Worm (Caenorhabditis elegans) whole organism, young adult: Measurements from ENCODE around the gene Y55F3BR.6.

ENCODE experiments used
- F39B2.1 ChIP-seq: fragments of 200-800 bp; sonication (Bioruptor generic); IDR thresholded peaks from 2 replicates; pipeline ENCODE4 v1.3.6; 2022; ENCODE audit warnings: missing genetic modification reagents, missing genetic modification characterization, missing compliant biosample characterization
- K12H6.12 ChIP-seq: fragments of 200-800 bp; sonication (Bioruptor generic); optimal IDR thresholded peaks from 2 replicates; lab custom pipeline; 2018; ENCODE audit warnings: mild to moderate bottlenecking, missing genetic modification characterization, missing compliant biosample characterization
- attf-3 ChIP-seq: fragments of 200-800 bp; sonication (Bioruptor generic); conservative IDR thresholded peaks from 2 replicates; pipeline ENCODE4 v1.3.6; 2022; ENCODE audit warnings: missing genetic modification reagents, missing genetic modification characterization, missing compliant biosample characterization
- die-1 ChIP-seq: sonication (generic microtip); optimal IDR thresholded peaks from 2 replicates; lab custom pipeline; 2016; ENCODE audit warnings: missing genotype, mild to moderate bottlenecking, missing genetic modification characterization, missing compliant biosample characterization
- egrh-3 ChIP-seq: fragments of 200-800 bp; sonication (Bioruptor generic); IDR thresholded peaks from 2 replicates; pipeline ENCODE4 v1.3.6; 2022; ENCODE audit warnings: missing genetic modification reagents, missing genetic modification characterization, missing compliant biosample characterization
- ets-4 ChIP-seq: fragments of 200-800 bp; sonication (Bioruptor generic); optimal IDR thresholded peaks from 2 replicates; lab custom pipeline; 2018; ENCODE audit warnings: mild to moderate bottlenecking, missing genetic modification characterization, missing compliant biosample characterization
- lsl-1 ChIP-seq: fragments of 200-800 bp; sonication (Bioruptor generic); optimal IDR thresholded peaks from 2 replicates; lab custom pipeline; 2018; ENCODE audit warnings: mild to moderate bottlenecking, missing genetic modification characterization, moderate library complexity, missing compliant biosample characterization
- nfya-1 ChIP-seq: sonication (generic microtip); optimal IDR thresholded peaks from 2 replicates; lab custom pipeline; 2017; ENCODE audit warnings: antibody characterized with exemption, missing compliant biosample characterization, missing genetic modification characterization, borderline replicate concordance; ENCODE audit not compliant: insufficient read depth
- pbrm-1 ChIP-seq: fragments of 200-800 bp; sonication (Bioruptor generic); IDR thresholded peaks from 2 replicates; pipeline ENCODE4 v1.3.6; 2022; ENCODE audit warnings: missing genetic modification reagents, missing genetic modification characterization, missing compliant biosample characterization
- snpc-1.3 ChIP-seq: sonication (generic microtip); optimal IDR thresholded peaks from 2 replicates; lab custom pipeline; 2017; ENCODE audit warnings: missing genetic modification characterization, mild to moderate bottlenecking, missing compliant biosample characterization, antibody characterized with exemption, moderate library complexity, missing genotype, missing genetic modification reagents; ENCODE audit not compliant: insufficient read depth
- unc-130 ChIP-seq: sonication (generic microtip); optimal IDR thresholded peaks from 2 replicates; lab custom pipeline; 2016; ENCODE audit warnings: missing genetic modification reagents, missing genetic modification characterization, missing compliant biosample characterization
- unc-62 ChIP-seq: fragments of 150-350 bp; optimal IDR thresholded peaks from 2 replicates; lab custom pipeline; 2014; ENCODE audit warnings: missing biosample characterization, missing genetic modification reagents, missing genetic modification characterization
- zim-3 ChIP-seq: sonication (generic microtip); optimal IDR thresholded peaks from 2 replicates; lab custom pipeline; 2017; ENCODE audit warnings: mild to moderate bottlenecking, missing genetic modification characterization, moderate library complexity, missing compliant biosample characterization

DNA sequence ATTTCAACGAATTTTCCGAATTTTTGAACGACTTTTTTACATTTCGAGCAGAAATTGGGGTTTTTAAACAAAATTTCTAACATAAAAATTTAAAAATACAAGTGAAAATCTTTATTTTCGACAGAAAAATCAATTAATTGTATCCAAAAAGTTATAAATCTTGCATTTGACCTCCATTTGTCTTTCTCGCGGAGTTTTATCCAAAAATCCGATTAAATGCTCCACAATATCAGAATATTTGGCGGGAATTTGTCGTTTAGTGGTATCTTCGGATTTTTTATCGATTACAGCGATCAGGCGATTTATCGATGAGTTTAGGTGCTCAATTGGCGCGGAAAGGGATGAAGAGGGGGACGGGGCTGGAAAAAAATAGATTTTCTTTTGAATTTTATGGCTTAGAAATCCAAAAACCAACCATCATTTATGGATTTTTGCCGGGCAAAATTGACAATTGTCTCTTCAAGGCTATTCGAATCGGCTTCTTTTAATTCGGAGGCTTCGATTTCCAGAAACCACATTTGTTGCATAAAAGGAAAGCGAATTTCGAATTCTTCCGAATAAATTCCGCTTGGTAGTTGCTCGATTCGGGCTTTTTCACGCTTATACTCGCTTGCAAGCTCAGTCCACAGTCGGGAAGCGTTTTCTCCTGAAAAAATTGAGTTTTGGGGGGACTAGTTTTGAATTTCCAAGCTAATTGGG lies 11.5 kb downstream of the Y55F3BR.6 start:
- TF ChIP-seq unc-62 (no peak), die-1 (tag; lab: Kevin White, UChicago) (no peak), nfya-1 (tag; lab: Kevin White, UChicago) (no peak), snpc-1.3 (tag; lab: Kevin White, UChicago) (no peak), pbrm-1 (GFP tag; lab: Robert Waterston, UW) (no peak), K12H6.12 (tag; lab: Kevin White, UChicago) (no peak), ets-4 (no peak), zim-3 (tag; lab: Kevin White, UChicago) (no peak), unc-130 (GFP tag; lab: Kevin White, UChicago) (no peak), F39B2.1 (GFP tag; lab: Robert Waterston, UW) (no peak), lsl-1 (GFP tag; lab: Kevin White, UChicago) (no peak), attf-3 (GFP tag; lab: Robert Waterston, UW) (no peak), egrh-3 (GFP tag; lab: Robert Waterston, UW) (no peak)
